Fruit fly (Drosophila melanogaster) whole organism, adult: ENCODE measurements around the gene Mad.
A peak's percentile ranks its signal among the peaks of the same experiment; 100 is the strongest.

Experiments
- CG11617 ChIP-seq: fragments of 200-800 bp; sonication (Bioruptor generic); optimal IDR thresholded peaks from 2 replicates; lab custom pipeline; 2017; ENCODE audit warnings: mild to moderate bottlenecking, missing biosample characterization, missing genetic modification reagents, missing genetic modification characterization
- CG12768 ChIP-seq: fragments of 200-800 bp; sonication (Bioruptor generic); optimal IDR thresholded peaks from 2 replicates; lab custom pipeline; 2017; ENCODE audit warnings: missing biosample characterization, missing genetic modification characterization, mild to moderate bottlenecking, moderate library complexity, missing genetic modification reagents
- CG14711 ChIP-seq: fragments of 200-800 bp; sonication (Bioruptor generic); optimal IDR thresholded peaks from 2 replicates; lab custom pipeline; 2018; ENCODE audit warnings: missing biosample characterization, mild to moderate bottlenecking, missing genetic modification characterization, moderate library complexity
- CG1620 ChIP-seq: fragments of 200-800 bp; sonication (Bioruptor generic); optimal IDR thresholded peaks from 2 replicates; lab custom pipeline; 2016; ENCODE audit warnings: missing biosample characterization, missing genetic modification characterization
- CG33017 ChIP-seq: fragments of 200-800 bp; sonication (Bioruptor generic); optimal IDR thresholded peaks from 2 replicates; lab custom pipeline; 2018; ENCODE audit warnings: missing biosample characterization, mild to moderate bottlenecking, missing genetic modification characterization, moderate library complexity
- CG5204 ChIP-seq: fragments of 200-800 bp; sonication (Bioruptor generic); optimal IDR thresholded peaks from 2 replicates; lab custom pipeline; 2016; ENCODE audit warnings: missing biosample characterization, missing genetic modification characterization
- CG7045 ChIP-seq: fragments of 200-800 bp; sonication (Bioruptor generic); optimal IDR thresholded peaks from 2 replicates; lab custom pipeline; 2017; ENCODE audit warnings: missing biosample characterization, mild to moderate bottlenecking, missing genetic modification characterization
- CG7101 ChIP-seq: fragments of 200-800 bp; sonication (Bioruptor generic); optimal IDR thresholded peaks from 2 replicates; lab custom pipeline; 2018; ENCODE audit warnings: missing biosample characterization, mild to moderate bottlenecking, missing genetic modification characterization, moderate library complexity
- Clk ChIP-seq: fragments of 200-800 bp; sonication (Bioruptor generic); optimal IDR thresholded peaks from 2 replicates; lab custom pipeline; 2017; ENCODE audit warnings: missing biosample characterization, missing genetic modification characterization
- Crg-1 ChIP-seq: fragments of 200-800 bp; sonication (Bioruptor generic); optimal IDR thresholded peaks from 2 replicates; lab custom pipeline; 2016; ENCODE audit warnings: missing biosample characterization, missing genetic modification characterization
- Hr96 ChIP-seq: fragments of 200-800 bp; sonication (Bioruptor generic); optimal IDR thresholded peaks from 2 replicates; lab custom pipeline; 2016; ENCODE audit warnings: missing biosample characterization, missing genetic modification characterization
- Mnt ChIP-seq: fragments of 200-800 bp; sonication (Bioruptor generic); optimal IDR thresholded peaks from 2 replicates; lab custom pipeline; 2016; ENCODE audit warnings: missing biosample characterization, mild to moderate bottlenecking, missing genetic modification characterization
- bab1 ChIP-seq: fragments of 200-800 bp; sonication (Bioruptor generic); optimal IDR thresholded peaks from 3 replicates; lab custom pipeline; 2019; ENCODE audit warnings: missing biosample characterization, mild to moderate bottlenecking, missing genetic modification characterization, moderate library complexity
- cic ChIP-seq: fragments of 200-800 bp; sonication (Bioruptor generic); optimal IDR thresholded peaks from 2 replicates; lab custom pipeline; 2017; ENCODE audit warnings: missing biosample characterization, mild to moderate bottlenecking, missing genetic modification characterization, moderate library complexity
- cnc ChIP-seq, 2 experiments: fragments of >200 bp; optimal IDR thresholded peaks; 2 replicates each; lab custom pipeline; 2017
- kay ChIP-seq: fragments of 200-800 bp; sonication (Bioruptor generic); peaks from one replicate; lab custom pipeline; 2016; ENCODE audit warnings: missing biosample characterization, missing genetic modification characterization, borderline replicate concordance
- ovo ChIP-seq: fragments of 200-800 bp; sonication (Bioruptor generic); optimal IDR thresholded peaks from 2 replicates; lab custom pipeline; 2016; ENCODE audit warnings: missing biosample characterization, missing genetic modification characterization
- pad ChIP-seq: fragments of 200-800 bp; sonication (Bioruptor generic); optimal IDR thresholded peaks from 3 replicates; lab custom pipeline; 2017; ENCODE audit warnings: missing biosample characterization, missing genetic modification characterization, mild to moderate bottlenecking, moderate library complexity, missing genetic modification reagents
- tj ChIP-seq: fragments of 200-800 bp; sonication (Bioruptor generic); optimal IDR thresholded peaks from 3 replicates; lab custom pipeline; 2017; ENCODE audit warnings: missing biosample characterization, mild to moderate bottlenecking, missing genetic modification characterization, moderate library complexity
- toe ChIP-seq: fragments of 200-800 bp; sonication (Bioruptor generic); optimal IDR thresholded peaks from 2 replicates; lab custom pipeline; 2016; ENCODE audit warnings: missing biosample characterization, missing genetic modification characterization

The Mad gene

dm6 chr2L:3159144-3160000 lies at the start of gene Mad, which contains the start of gene gkt:
Gene Mad (minus strand): TSS chr2L:3159643.
Gene gkt (plus strand): TSS chr2L:3159950.
- TF ChIP-seq bab1 (GFP tag; lab: Kevin White, UChicago) (peak; percentile 2), Crg-1 (no peak), cic (GFP tag; lab: Kevin White, UChicago) (no peak), pad (GFP tag; lab: Kevin White, UChicago) (peak; percentile 22), CG33017 (tag; lab: Kevin White, UChicago) (no peak)

DNA sequence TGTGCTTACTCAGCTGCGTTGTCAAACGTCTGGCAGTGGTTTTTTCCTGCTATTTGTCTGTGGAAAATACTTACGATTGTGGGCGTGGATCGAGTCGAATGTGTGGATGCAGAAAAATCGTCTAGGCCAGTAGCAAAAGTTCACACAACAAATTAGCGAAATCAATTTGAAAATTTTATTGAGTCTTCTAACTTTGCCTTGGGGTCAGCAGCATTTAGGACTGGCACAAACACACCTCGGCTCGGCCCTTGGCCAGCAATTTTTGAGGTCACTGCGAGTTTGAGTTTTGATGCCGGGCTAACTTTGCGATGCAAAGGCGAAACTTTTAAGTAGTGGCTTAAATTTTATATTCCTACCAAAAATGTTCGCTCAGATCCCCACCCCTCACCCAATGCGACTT lies 41.0 kb upstream of the Mad start, which contains the start of gene CG34393:
TSS of gene CG34393 (minus strand) at position 101 of the 400 bp plus-strand sequence.
- no peak for TF ChIP-seq CG11617 (GFP tag; lab: Kevin White, UChicago)
- TF ChIP-seq CG14711 (tag; lab: Kevin White, UChicago): no peak
- TF ChIP-seq ovo: no peak
- TF ChIP-seq toe (GFP tag; lab: Kevin White, UChicago): no peak
- no peak for TF ChIP-seq CG7101 (tag; lab: Kevin White, UChicago)
- TF ChIP-seq kay (GFP tag; lab: Kevin White, UChicago): no peak

DNA sequence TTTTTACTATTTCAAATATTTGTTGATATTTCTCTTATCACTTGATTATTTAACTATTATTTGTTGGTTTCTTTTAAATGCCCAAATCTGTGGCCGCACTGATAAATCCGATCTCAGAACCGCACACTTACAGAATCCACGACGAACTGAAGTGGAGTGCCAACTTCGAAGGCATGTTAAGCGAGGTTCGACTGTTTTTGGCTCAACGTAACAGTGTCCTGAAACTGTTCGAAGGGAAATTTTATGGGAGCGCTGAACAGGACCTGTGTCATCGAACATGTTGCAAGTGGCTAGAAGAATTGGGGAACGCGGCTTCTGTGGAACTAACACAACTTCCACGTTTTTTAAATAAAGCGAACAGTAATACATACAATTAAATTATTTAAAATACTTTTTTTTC lies 40.1 kb upstream of the Mad start:
- TF ChIP-seq CG14711 (tag; lab: Kevin White, UChicago): no peak
- TF ChIP-seq Crg-1: no peak
- no peak for TF ChIP-seq CG33017 (tag; lab: Kevin White, UChicago)
- TF ChIP-seq tj (GFP tag; lab: Kevin White, UChicago): no peak
- no peak for TF ChIP-seq toe (GFP tag; lab: Kevin White, UChicago)
- TF ChIP-seq CG7101 (tag; lab: Kevin White, UChicago): no peak
- no peak for TF ChIP-seq kay (GFP tag; lab: Kevin White, UChicago)
- no peak for TF ChIP-seq cnc (optimal IDR thresholded peaks at IDR 0.05; lab: Kevin White, UChicago)
- TF ChIP-seq CG1620 (GFP tag; lab: Kevin White, UChicago): no peak
- no peak for TF ChIP-seq CG11617 (GFP tag; lab: Kevin White, UChicago)
- TF ChIP-seq CG12768 (GFP tag; lab: Kevin White, UChicago): no peak
- no peak for TF ChIP-seq Hr96 (GFP tag; lab: Kevin White, UChicago)
- no peak for TF ChIP-seq pad (GFP tag; lab: Kevin White, UChicago)
- TF ChIP-seq bab1 (GFP tag; lab: Kevin White, UChicago): no peak

DNA sequence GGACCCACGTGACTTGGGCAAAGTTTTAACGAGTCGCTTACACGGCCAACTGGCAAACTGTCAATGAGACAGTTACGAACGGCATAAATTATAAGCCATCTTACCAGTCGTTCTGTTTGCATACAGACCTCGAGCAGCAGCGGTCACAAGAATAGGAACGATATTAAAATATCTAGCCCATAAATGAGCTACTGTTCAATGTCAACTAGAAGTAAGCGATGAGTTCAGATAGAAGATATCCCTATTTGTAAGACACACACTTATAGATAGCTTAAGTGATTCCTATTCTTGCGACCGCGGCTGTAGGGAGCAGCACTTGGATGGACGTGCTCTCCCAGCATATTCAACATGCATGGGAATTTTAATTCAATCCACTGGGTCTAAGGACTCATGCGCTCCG lies 29.4 kb upstream of the Mad start:
- TF ChIP-seq Hr96 (GFP tag; lab: Kevin White, UChicago) (no peak), Mnt (no peak), CG5204 (no peak), ovo (no peak), cnc (optimal IDR thresholded peaks at IDR 0.05; lab: Kevin White, UChicago) (no peak), bab1 (GFP tag; lab: Kevin White, UChicago) (no peak), CG14711 (tag; lab: Kevin White, UChicago) (no peak), CG7045 (no peak)

dm6 chr2L:3183205-3183604 lies 23.8 kb upstream of the Mad start:
- TF ChIP-seq CG5204 (no peak), cnc (optimal IDR thresholded peaks at IDR 0.05; lab: Kevin White, UChicago) (no peak), Crg-1 (no peak), Hr96 (GFP tag; lab: Kevin White, UChicago) (no peak), Mnt (no peak), pad (GFP tag; lab: Kevin White, UChicago) (no peak), toe (GFP tag; lab: Kevin White, UChicago) (no peak), CG7045 (no peak)

dm6 chr2L:3179654-3180053 lies 20.2 kb upstream of the Mad start:
- no peak for TF ChIP-seq Hr96 (GFP tag; lab: Kevin White, UChicago)
- no peak for TF ChIP-seq cic (GFP tag; lab: Kevin White, UChicago)
- TF ChIP-seq pad (GFP tag; lab: Kevin White, UChicago): no peak
- no peak for TF ChIP-seq CG7101 (tag; lab: Kevin White, UChicago)
- no peak for TF ChIP-seq CG14711 (tag; lab: Kevin White, UChicago)
- TF ChIP-seq CG11617 (GFP tag; lab: Kevin White, UChicago): no peak
- no peak for TF ChIP-seq bab1 (GFP tag; lab: Kevin White, UChicago)
- no peak for TF ChIP-seq Clk

- no peak for TF ChIP-seq ovo
- no peak for TF ChIP-seq CG7101 (tag; lab: Kevin White, UChicago)
- TF ChIP-seq CG1620 (GFP tag; lab: Kevin White, UChicago): no peak
- TF ChIP-seq CG11617 (GFP tag; lab: Kevin White, UChicago): no peak
- no peak for TF ChIP-seq Mnt
- no peak for TF ChIP-seq cnc (optimal IDR thresholded peaks at IDR 0.05; lab: Kevin White, UChicago)
- TF ChIP-seq CG12768 (GFP tag; lab: Kevin White, UChicago): no peak
- no peak for TF ChIP-seq Clk
- no peak for TF ChIP-seq kay (GFP tag; lab: Kevin White, UChicago)
Measured at dm6 chr2L:3173740-3174139, 14.3 kb upstream of the Mad start, which contains the start of the genes CG31698 and CG15404. Gene CG31698 (minus strand): TSS chr2L:3173840. Gene CG15404 (plus strand): TSS chr2L:3173972.
